Fruit fly (Drosophila melanogaster): ENCODE results near the gene Cpr76Bd.

The Cpr76Bd gene

DNA sequence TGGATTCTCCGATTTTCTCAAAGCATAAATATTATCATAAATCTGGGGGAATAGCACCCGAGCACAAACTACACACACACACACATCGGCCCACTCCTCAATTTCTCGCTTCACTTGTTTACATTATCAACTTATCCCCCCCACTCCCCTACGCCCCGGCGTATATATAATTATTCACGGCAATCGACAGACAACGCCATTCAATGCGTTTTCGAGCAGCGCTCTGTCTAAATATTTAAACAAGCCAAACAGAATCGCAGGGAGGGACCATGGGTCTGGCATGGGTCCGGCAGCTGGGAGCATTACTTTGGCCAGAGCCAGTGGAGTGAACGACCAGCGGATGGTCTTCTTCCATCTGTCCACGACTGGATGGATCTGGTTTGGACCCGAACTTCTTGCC lies 43.1 kb downstream of the Cpr76Bd start (continued):
- TF ChIP-seq CG14710 (tag; optimal IDR thresholded peaks at IDR 0.05) (peak; percentile 21), CG9215 (GFP tag; IDR thresholded peaks at IDR 0.05) (no peak), CG9437 (GFP tag; optimal IDR thresholded peaks at IDR 0.05) (no peak), CkIIα-i1 (GFP tag; IDR thresholded peaks at IDR 0.05) (no peak), sug (tag; optimal IDR thresholded peaks at IDR 0.05) (peak; percentile 40), CG16779 (GFP tag; IDR thresholded peaks at IDR 0.05) (no peak), onecut (GFP tag; IDR thresholded peaks at IDR 0.05) (no peak), CG10654 (GFP tag; optimal IDR thresholded peaks at IDR 0.05) (peak; percentile 8), bbx (GFP tag; IDR thresholded peaks at IDR 0.05; ENCODE audit: partially characterized antibody) (no peak), HLHmδ (GFP tag; optimal IDR thresholded peaks at IDR 0.05) (peak; percentile 61), CG15601 (tag; optimal IDR thresholded peaks at IDR 0.05) (peak; percentile 74), CG31441 (GFP tag; IDR thresholded peaks at IDR 0.05) (no peak), CG3838 (GFP tag; optimal IDR thresholded peaks at IDR 0.05) (peak; percentile 40), CG6175 (GFP tag; IDR thresholded peaks at IDR 0.05) (no peak), Jarid2 (GFP tag; optimal IDR thresholded peaks at IDR 0.05) (no peak), CG14860 (GFP tag; IDR thresholded peaks at IDR 0.05; ENCODE audit: partially characterized antibody) (no peak), zen2 (GFP tag; IDR thresholded peaks at IDR 0.05; ENCODE audit: partially characterized antibody) (no peak), Dek (tag; optimal IDR thresholded peaks at IDR 0.05) (no peak), CG15696 (tag; optimal IDR thresholded peaks at IDR 0.05) (peak; percentile 42), Asciz (GFP tag; optimal IDR thresholded peaks at IDR 0.05) (peak; percentile 57), HLH4C (GFP tag; IDR thresholded peaks at IDR 0.05; ENCODE audit: partially characterized antibody) (no peak), amos (GFP tag; IDR thresholded peaks at IDR 0.05; ENCODE audit: partially characterized antibody) (no peak), caup (GFP tag; optimal IDR thresholded peaks at IDR 0.05; ENCODE audit: severe bottlenecking) (peak; percentile 34), Xbp1 (GFP tag; optimal IDR thresholded peaks at IDR 0.05) (no peak), CG3281 (GFP tag; optimal IDR thresholded peaks at IDR 0.05) (no peak), CG34422 (GFP tag; IDR thresholded peaks at IDR 0.05) (no peak), CG3065 (GFP tag; optimal IDR thresholded peaks at IDR 0.05) (no peak), hth (optimal IDR thresholded peaks at IDR 0.05) (no peak), cato (GFP tag; optimal IDR thresholded peaks at IDR 0.05; ENCODE audit: borderline replicate concordance) (no peak), Poxn (GFP tag; IDR thresholded peaks at IDR 0.05) (no peak), fu2 (GFP tag; optimal IDR thresholded peaks at IDR 0.05) (no peak), disco-r (GFP tag; optimal IDR thresholded peaks at IDR 0.05) (no peak), CG2678 (tag; optimal IDR thresholded peaks at IDR 0.05) (peak; percentile 49), B-H2 (GFP tag; optimal IDR thresholded peaks at IDR 0.05) (no peak), CG18599 (GFP tag; optimal IDR thresholded peaks at IDR 0.05) (peak; percentile 28), CG12155 (GFP tag; optimal IDR thresholded peaks at IDR 0.05) (no peak), sens (GFP tag) (peak; percentile 83), lov (optimal IDR thresholded peaks at IDR 0.05) (no peak), lov (GFP tag; IDR thresholded peaks at IDR 0.05) (no peak), grn (GFP tag; optimal IDR thresholded peaks at IDR 0.05) (peak; percentile 1), her (GFP tag; optimal IDR thresholded peaks at IDR 0.05) (no peak), Lpt (GFP tag; optimal IDR thresholded peaks at IDR 0.05) (no peak), CG7556 (GFP tag; optimal IDR thresholded peaks at IDR 0.05) (peak; percentile 9), CG8924 (tag; optimal IDR thresholded peaks at IDR 0.05) (peak; percentile 21), CG11093 (GFP tag; IDR thresholded peaks at IDR 0.05) (no peak), esg (GFP tag; conservative IDR thresholded peaks at IDR 0.05) (no peak), B-H1 (GFP tag; IDR thresholded peaks at IDR 0.05) (no peak), CG30020 (tag; optimal IDR thresholded peaks at IDR 0.05) (no peak), h (optimal IDR thresholded peaks at IDR 0.05) (no peak), H15 (GFP tag; IDR thresholded peaks at IDR 0.05) (peak; percentile 50; the same call in 2 of the 3 replicates), CG34224 (GFP tag; IDR thresholded peaks at IDR 0.05; ENCODE audit: partially characterized antibody) (no peak), shn (GFP tag; optimal IDR thresholded peaks at IDR 0.05) (peak; percentile 29)
